Worm (Caenorhabditis elegans) whole organism, L4/young adult: ENCODE results near the gene acdh-6.

Source experiments
- W03F9.2 ChIP-seq: fragments of 150-350 bp; optimal IDR thresholded peaks from 2 replicates; lab custom pipeline; 2014; ENCODE audit warnings: missing biosample characterization, missing genetic modification characterization
- him-1 ChIP-seq: sonication (generic microtip); optimal IDR thresholded peaks from 2 replicates; lab custom pipeline; 2016; ENCODE audit warnings: missing genotype, missing genetic modification reagents, missing genetic modification characterization, missing compliant biosample characterization

ce11 chrIII:8570289-8570688 lies 9.4 kb downstream of the acdh-6 start:
- TF ChIP-seq W03F9.2 (tag; lab: Kevin White, UChicago) (no peak), him-1 (no peak)
